Fruit fly (Drosophila melanogaster) whole organism, embryonic: Measurements from ENCODE around the gene Fbw5.
A peak's percentile ranks its signal among the peaks of the same experiment; 100 is the strongest.

ENCODE experiments used
- Atf3 ChIP-seq: fragments of 200-800 bp; sonication (Bioruptor generic); optimal IDR thresholded peaks from 3 replicates; lab custom pipeline; 2016; ENCODE audit warnings: missing biosample characterization, missing genetic modification characterization
- Atf6 ChIP-seq: fragments of 200-800 bp; sonication (Bioruptor generic); IDR thresholded peaks from 2 replicates; pipeline ENCODE4 v1.3.6; 2022; ENCODE audit warnings: missing biosample characterization, missing genetic modification characterization
- CG10267 ChIP-seq: fragments of 200-800 bp; sonication (Bioruptor generic); optimal IDR thresholded peaks from 2 replicates; lab custom pipeline; 2018; ENCODE audit warnings: missing biosample characterization, mild to moderate bottlenecking, missing genetic modification characterization, moderate library complexity
- CG10431 ChIP-seq: fragments of 200-800 bp; sonication (Bioruptor generic); optimal IDR thresholded peaks from 3 replicates; lab custom pipeline; 2018; ENCODE audit warnings: missing biosample characterization, mild to moderate bottlenecking, missing genetic modification characterization
- CG11696 ChIP-seq: fragments of 200-800 bp; sonication (Bioruptor generic); IDR thresholded peaks from 2 replicates; pipeline ENCODE4 v1.3.6; 2022; ENCODE audit warnings: missing biosample characterization, missing genetic modification characterization
- CG13296 ChIP-seq: fragments of 200-800 bp; sonication (Bioruptor generic); optimal IDR thresholded peaks from 3 replicates; lab custom pipeline; 2018; ENCODE audit warnings: missing biosample characterization, mild to moderate bottlenecking, missing genetic modification characterization
- CG13894 ChIP-seq: fragments of 200-800 bp; sonication (Bioruptor generic); optimal IDR thresholded peaks from 3 replicates; lab custom pipeline; 2018; ENCODE audit warnings: missing biosample characterization, mild to moderate bottlenecking, missing genetic modification characterization, moderate library complexity
- CG17328 ChIP-seq: fragments of 200-800 bp; sonication (Bioruptor generic); IDR thresholded peaks from 2 replicates; pipeline ENCODE4 v1.3.6; 2022; ENCODE audit warnings: missing biosample characterization, missing genetic modification characterization
- CG18476 ChIP-seq: fragments of 200-800 bp; sonication (Bioruptor generic); optimal IDR thresholded peaks from 2 replicates; lab custom pipeline; 2016; ENCODE audit warnings: missing biosample characterization, mild to moderate bottlenecking, missing genetic modification characterization
- CG18599 ChIP-seq: fragments of 200-800 bp; sonication (Bioruptor generic); optimal IDR thresholded peaks from 3 replicates; lab custom pipeline; 2017; ENCODE audit warnings: missing biosample characterization, missing genetic modification characterization, mild to moderate bottlenecking, moderate library complexity, missing genetic modification reagents
- CG2678 ChIP-seq: fragments of 200-800 bp; sonication (Bioruptor generic); optimal IDR thresholded peaks from 3 replicates; lab custom pipeline; 2019; ENCODE audit warnings: missing biosample characterization, mild to moderate bottlenecking, missing genetic modification characterization, moderate library complexity
- CG2712 ChIP-seq: fragments of 200-800 bp; optimal IDR thresholded peaks from 3 replicates; lab custom pipeline; 2019; ENCODE audit warnings: missing biosample characterization, mild to moderate bottlenecking, missing genetic modification characterization, moderate library complexity
- CG2875 ChIP-seq: fragments of 200-800 bp; sonication (Bioruptor generic); optimal IDR thresholded peaks from 2 replicates; lab custom pipeline; 2017; ENCODE audit warnings: missing biosample characterization, mild to moderate bottlenecking, missing genetic modification characterization, missing genetic modification reagents
- CG30403 ChIP-seq: fragments of 200-800 bp; sonication (Bioruptor generic); optimal IDR thresholded peaks from 3 replicates; lab custom pipeline; 2016; ENCODE audit warnings: missing biosample characterization, missing genetic modification characterization
- CG6683 ChIP-seq: fragments of 200-800 bp; sonication (Bioruptor generic); optimal IDR thresholded peaks from 2 replicates; lab custom pipeline; 2017; ENCODE audit warnings: missing biosample characterization, mild to moderate bottlenecking, missing genetic modification characterization, missing genetic modification reagents
- CG7556 ChIP-seq: fragments of 200-800 bp; sonication (Bioruptor generic); optimal IDR thresholded peaks from 2 replicates; lab custom pipeline; 2017; ENCODE audit warnings: missing biosample characterization, mild to moderate bottlenecking, missing genetic modification characterization
- CG9215 ChIP-seq: fragments of 200-800 bp; sonication (Bioruptor generic); IDR thresholded peaks from 2 replicates; pipeline ENCODE4 v1.3.6; 2022; ENCODE audit warnings: missing biosample characterization, missing genetic modification characterization
- CHES-1-like ChIP-seq: fragments of 200-800 bp; sonication (Bioruptor generic); optimal IDR thresholded peaks from 2 replicates; lab custom pipeline; 2016; ENCODE audit warnings: missing biosample characterization, missing genetic modification characterization
- Doc2 ChIP-seq: fragments of 200-800 bp; sonication (Bioruptor generic); IDR thresholded peaks from 2 replicates; pipeline ENCODE4 v1.3.6; 2022; ENCODE audit warnings: missing biosample characterization, missing genetic modification characterization
- Drgx ChIP-seq: fragments of 200-800 bp; sonication (Bioruptor generic); IDR thresholded peaks from 2 replicates; pipeline ENCODE4 v1.3.6; 2022; ENCODE audit warnings: missing biosample characterization, missing genetic modification characterization
- Eip74EF ChIP-seq, 2 experiments: fragments of 200-800 bp in 1 of 2; fragments of >200 bp in 1 of 2; sonication (Bioruptor generic) in 1 of 2; optimal IDR thresholded peaks; 2 replicates each; lab custom pipeline; 2017 to 2019; ENCODE audit warnings: missing biosample characterization in 2 of 2, missing genetic modification characterization in 2 of 2, mild to moderate bottlenecking in 1 of 2, moderate library complexity in 1 of 2
- Ets97D ChIP-seq: fragments of 200-800 bp; sonication (Bioruptor generic); optimal IDR thresholded peaks from 3 replicates; lab custom pipeline; 2016; ENCODE audit warnings: missing biosample characterization, missing genetic modification characterization
- GATAe ChIP-seq: fragments of 200-800 bp; sonication (Bioruptor generic); conservative IDR thresholded peaks from 2 replicates; pipeline ENCODE4 v1.3.6; 2022; ENCODE audit warnings: missing biosample characterization, missing genetic modification characterization
- Jarid2 ChIP-seq: fragments of 200-800 bp; sonication (Bioruptor generic); optimal IDR thresholded peaks from 3 replicates; lab custom pipeline; 2017; ENCODE audit warnings: mild to moderate bottlenecking, missing biosample characterization, missing genetic modification reagents, missing genetic modification characterization
- Mes4 ChIP-seq: fragments of 200-800 bp; sonication (Bioruptor generic); optimal IDR thresholded peaks from 2 replicates; lab custom pipeline; 2016; ENCODE audit warnings: missing biosample characterization, missing genetic modification characterization
- Mrtf ChIP-seq: fragments of 200-800 bp; sonication (Bioruptor generic); IDR thresholded peaks from 3 replicates; pipeline ENCODE4 v1.3.6; 2022; ENCODE audit warnings: missing biosample characterization, missing genetic modification characterization
- Myb ChIP-seq: fragments of 200-800 bp; sonication (Bioruptor generic); optimal IDR thresholded peaks from 2 replicates; lab custom pipeline; 2016; ENCODE audit warnings: missing biosample characterization, missing genetic modification characterization
- NK7.1 ChIP-seq: fragments of 200-800 bp; sonication (Bioruptor generic); optimal IDR thresholded peaks from 3 replicates; lab custom pipeline; 2016; ENCODE audit warnings: missing biosample characterization, missing genetic modification characterization
- Nf-YC ChIP-seq: fragments of 200-800 bp; optimal IDR thresholded peaks from 3 replicates; lab custom pipeline; 2019; ENCODE audit warnings: missing biosample characterization, mild to moderate bottlenecking, missing genetic modification characterization, moderate library complexity
- Oaz ChIP-seq: fragments of 200-800 bp; sonication (Bioruptor generic); IDR thresholded peaks from 2 replicates; pipeline ENCODE4 v1.3.6; 2022; ENCODE audit warnings: missing biosample characterization, missing genetic modification characterization
- Ptx1 ChIP-seq: fragments of 200-800 bp; sonication (Bioruptor generic); IDR thresholded peaks from 2 replicates; pipeline ENCODE4 v1.3.6; 2022; ENCODE audit warnings: missing biosample characterization, missing genetic modification characterization
- Six4 ChIP-seq: fragments of 200-800 bp; sonication (Bioruptor generic); optimal IDR thresholded peaks from 2 replicates; lab custom pipeline; 2016; ENCODE audit warnings: missing biosample characterization, missing genetic modification characterization
- abd-A ChIP-seq: fragments of 200-800 bp; sonication (Bioruptor generic); optimal IDR thresholded peaks from 3 replicates; lab custom pipeline; 2019; ENCODE audit warnings: missing biosample characterization, mild to moderate bottlenecking, missing genetic modification characterization, moderate library complexity
- amos ChIP-seq: fragments of 200-800 bp; sonication (Bioruptor generic); IDR thresholded peaks from 2 replicates; pipeline ENCODE4 v1.3.6; 2022; ENCODE audit warnings: missing biosample characterization, missing genetic modification characterization; ENCODE audit not compliant: partially characterized antibody
- bcd ChIP-seq: fragments of 200-800 bp; sonication (Bioruptor generic); optimal IDR thresholded peaks from 2 replicates; lab custom pipeline; 2017; ENCODE audit warnings: missing biosample characterization, mild to moderate bottlenecking, missing genetic modification characterization
- cas ChIP-seq: fragments of 200-800 bp; sonication (Bioruptor generic); IDR thresholded peaks from 2 replicates; pipeline ENCODE4 v1.3.6; 2022; ENCODE audit warnings: missing biosample characterization, missing genetic modification characterization
- dimm ChIP-seq: fragments of 200-800 bp; sonication (Bioruptor generic); IDR thresholded peaks from 2 replicates; pipeline ENCODE4 v1.3.6; 2022; ENCODE audit warnings: missing biosample characterization, missing genetic modification characterization
- en ChIP-seq: fragments of 200-800 bp; sonication (Bioruptor generic); optimal IDR thresholded peaks from 2 replicates; lab custom pipeline; 2016; ENCODE audit warnings: missing biosample characterization, missing genetic modification characterization
- fd3F ChIP-seq: fragments of 200-800 bp; sonication (Bioruptor generic); optimal IDR thresholded peaks from 2 replicates; lab custom pipeline; 2018; ENCODE audit warnings: missing biosample characterization, mild to moderate bottlenecking, missing genetic modification characterization, moderate library complexity
- fd64A ChIP-seq: fragments of 200-800 bp; sonication (Bioruptor generic); optimal IDR thresholded peaks from 3 replicates; lab custom pipeline; 2018; ENCODE audit warnings: missing biosample characterization, mild to moderate bottlenecking, missing genetic modification characterization
- grau ChIP-seq: fragments of 200-800 bp; optimal IDR thresholded peaks from 3 replicates; lab custom pipeline; 2019; ENCODE audit warnings: missing biosample characterization, mild to moderate bottlenecking, missing genetic modification characterization, moderate library complexity
- gsb-n ChIP-seq: fragments of 200-800 bp; sonication (Bioruptor generic); optimal IDR thresholded peaks from 3 replicates; lab custom pipeline; 2018; ENCODE audit warnings: missing biosample characterization, mild to moderate bottlenecking, missing genetic modification characterization
- ind ChIP-seq: fragments of 200-800 bp; sonication (Bioruptor generic); optimal IDR thresholded peaks from 3 replicates; lab custom pipeline; 2016; ENCODE audit warnings: missing biosample characterization, missing genetic modification characterization
- kni ChIP-seq: fragments of 200-800 bp; sonication (Bioruptor generic); optimal IDR thresholded peaks from 3 replicates; lab custom pipeline; 2017; ENCODE audit warnings: mild to moderate bottlenecking, missing biosample characterization, missing genetic modification reagents, missing genetic modification characterization
- lilli ChIP-seq: fragments of 200-800 bp; sonication (Bioruptor generic); optimal IDR thresholded peaks from 3 replicates; lab custom pipeline; 2016; ENCODE audit warnings: missing biosample characterization, missing genetic modification characterization
- mld ChIP-seq: fragments of 200-800 bp; sonication (Bioruptor generic); IDR thresholded peaks from 3 replicates; pipeline ENCODE4 v1.3.6; 2022; ENCODE audit warnings: missing biosample characterization, missing genetic modification characterization; ENCODE audit not compliant: partially characterized antibody
- phol ChIP-seq: fragments of 200-800 bp; sonication (Bioruptor generic); optimal IDR thresholded peaks from 3 replicates; lab custom pipeline; 2018; ENCODE audit warnings: missing biosample characterization, mild to moderate bottlenecking, missing genetic modification characterization, moderate library complexity
- ranshi ChIP-seq: fragments of 200-800 bp; sonication (Bioruptor generic); IDR thresholded peaks from 2 replicates; pipeline ENCODE4 v1.3.6; 2022; ENCODE audit warnings: missing biosample characterization, missing genetic modification characterization
- vnd ChIP-seq: fragments of 200-800 bp; sonication (Bioruptor generic); IDR thresholded peaks from 3 replicates; pipeline ENCODE4 v1.3.6; 2022; ENCODE audit warnings: missing biosample characterization, missing genetic modification characterization; ENCODE audit not compliant: partially characterized antibody
- z ChIP-seq: fragments of 200-800 bp; sonication (Bioruptor generic); IDR thresholded peaks from 3 replicates; pipeline ENCODE4 v1.3.6; 2022; ENCODE audit warnings: missing biosample characterization, missing genetic modification characterization

The Fbw5 gene

dm6 chr2L:6085733-6086317, 20.1 kb upstream of the Fbw5 start (continued):
- TF ChIP-seq Myb (GFP tag; lab: Kevin White, UChicago), result no peak
- no peak for TF ChIP-seq vnd (GFP tag; lab: Robert Waterston, UW)
- no peak for TF ChIP-seq lilli (GFP tag; lab: Kevin White, UChicago)
- TF ChIP-seq Eip74EF (GFP tag; optimal IDR thresholded peaks at IDR 0.05; lab: Kevin White, UChicago), result no peak
- no peak for TF ChIP-seq Drgx (GFP tag; lab: Robert Waterston, UW)
- TF ChIP-seq CG17328 (GFP tag; lab: Robert Waterston, UW), result no peak
- no peak for TF ChIP-seq CG18476 (GFP tag; lab: Kevin White, UChicago)
- peak; percentile 50 for TF ChIP-seq CG18599 (GFP tag; lab: Kevin White, UChicago)
- no peak for TF ChIP-seq CG2712
- TF ChIP-seq Oaz, result no peak
- TF ChIP-seq CG10267 (tag; lab: Kevin White, UChicago), result no peak
- TF ChIP-seq CG13296, result no peak
- no peak for TF ChIP-seq grau (tag; lab: Kevin White, UChicago)
- no peak for TF ChIP-seq fd64A (GFP tag; lab: Kevin White, UChicago)
- no peak for TF ChIP-seq Doc2
- TF ChIP-seq Atf6 (GFP tag; lab: Robert Waterston, UW), result peak; percentile 13; the same call in 1 of the 2 replicates
- no peak for TF ChIP-seq Ets97D (GFP tag; lab: Kevin White, UChicago)
- TF ChIP-seq CG2875, result no peak
- TF ChIP-seq CG7556 (GFP tag; lab: Kevin White, UChicago), result no peak
- TF ChIP-seq en (GFP tag; lab: Kevin White, UChicago), result no peak
- no peak for TF ChIP-seq kni
- TF ChIP-seq Nf-YC (tag; lab: Kevin White, UChicago), result no peak
- no peak for TF ChIP-seq gsb-n (tag; lab: Kevin White, UChicago)
- TF ChIP-seq CG30403 (GFP tag; lab: Kevin White, UChicago), result no peak
- no peak for TF ChIP-seq Mrtf
- TF ChIP-seq z (GFP tag; lab: Robert Waterston, UW), result 0 out of 3 replicates have a peak, but pooled peaks have one; percentile 20
- 0 out of 2 replicates have a peak, but pooled peaks have one; percentile 9 for TF ChIP-seq cas
- TF ChIP-seq CG11696 (GFP tag; lab: Robert Waterston, UW), result no peak
- TF ChIP-seq ranshi (GFP tag; lab: Robert Waterston, UW), result no peak
- TF ChIP-seq GATAe (GFP tag; lab: Robert Waterston, UW), result peak; percentile 48
- no peak for TF ChIP-seq mld (GFP tag; lab: Robert Waterston, UW)
- TF ChIP-seq Six4 (GFP tag; lab: Kevin White, UChicago), result no peak
- no peak for TF ChIP-seq fd3F
- peak; percentile 93 for TF ChIP-seq abd-A (tag; lab: Kevin White, UChicago)
- no peak for TF ChIP-seq CHES-1-like (GFP tag; lab: Kevin White, UChicago)
- no peak for TF ChIP-seq Ptx1
- no peak for TF ChIP-seq amos (GFP tag; lab: Robert Waterston, UW)
- no peak for TF ChIP-seq Mes4 (GFP tag; lab: Kevin White, UChicago)
- TF ChIP-seq dimm (GFP tag; lab: Robert Waterston, UW), result no peak
- TF ChIP-seq CG13894 (tag; lab: Kevin White, UChicago), result peak; percentile 96
- no peak for TF ChIP-seq NK7.1 (GFP tag; lab: Kevin White, UChicago)
- TF ChIP-seq CG10431, result no peak
- no peak for TF ChIP-seq ind (GFP tag; lab: Kevin White, UChicago)
- no peak for TF ChIP-seq Atf3 (GFP tag; lab: Kevin White, UChicago)
- TF ChIP-seq phol (tag; lab: Kevin White, UChicago), result no peak
- no peak for TF ChIP-seq CG2678 (tag; lab: Kevin White, UChicago)
- no peak for TF ChIP-seq bcd (GFP tag; lab: Kevin White, UChicago)
- TF ChIP-seq CG9215, result no peak
- TF ChIP-seq CG6683, result no peak
- TF ChIP-seq Jarid2 (GFP tag; lab: Kevin White, UChicago), result no peak
